Fruit fly (Drosophila melanogaster): ENCODE measurements around the gene CG10097.

Gene CG10097

dm6 chr3R:12422379-12422975 is 26.7 kb upstream of the CG10097 start, which contains the start of the genes Scgbeta and CG17202 (continued):
- TF ChIP-seq CG7963 (GFP tag; IDR thresholded peaks at IDR 0.05; ENCODE audit: partially characterized antibody) (no peak), Awh (GFP tag; IDR thresholded peaks at IDR 0.05) (no peak), hth (optimal IDR thresholded peaks at IDR 0.05) (no peak), Deaf1 (tag; optimal IDR thresholded peaks at IDR 0.05) (no peak), BtbVII (GFP tag; optimal IDR thresholded peaks at IDR 0.05) (no peak), MESR4 (GFP tag; optimal IDR thresholded peaks at IDR 0.05) (peak; percentile 75), nmo (GFP tag; optimal IDR thresholded peaks at IDR 0.05) (peak; percentile 39), CG12769 (tag; optimal IDR thresholded peaks at IDR 0.05) (no peak), gro (GFP tag; optimal IDR thresholded peaks at IDR 0.05) (peak; percentile 42), CG6791 (GFP tag; IDR thresholded peaks at IDR 0.05; ENCODE audit: partially characterized antibody) (no peak), HLH54F (GFP tag; optimal IDR thresholded peaks at IDR 0.05) (no peak), pita (GFP tag; optimal IDR thresholded peaks at IDR 0.05) (no peak), stwl (tag; optimal IDR thresholded peaks at IDR 0.05) (peak; percentile 41), Fer2 (tag; optimal IDR thresholded peaks at IDR 0.05) (no peak), Opbp (GFP tag; IDR thresholded peaks at IDR 0.05; ENCODE audit: partially characterized antibody) (0 out of 3 replicates have a peak, but pooled peaks have one; percentile 22), gsb (GFP tag; IDR thresholded peaks at IDR 0.05) (no peak), CG6689 (GFP tag; IDR thresholded peaks at IDR 0.05) (no peak), Hsf (GFP tag; optimal IDR thresholded peaks at IDR 0.05) (peak; percentile 17), Dek (tag; optimal IDR thresholded peaks at IDR 0.05) (peak; percentile 32), CG11093 (GFP tag; IDR thresholded peaks at IDR 0.05) (no peak), Bteb2 (GFP tag; optimal IDR thresholded peaks at IDR 0.05) (peak; percentile 7), CG12391 (tag; optimal IDR thresholded peaks at IDR 0.05) (peak; percentile 60), CG42726 (GFP tag; IDR thresholded peaks at IDR 0.05; ENCODE audit: partially characterized antibody) (no peak), CG12236 (GFP tag; optimal IDR thresholded peaks at IDR 0.05) (no peak), Atf6 (GFP tag; IDR thresholded peaks at IDR 0.05) (no peak), CG15696 (tag; optimal IDR thresholded peaks at IDR 0.05) (no peak), Oli (tag; optimal IDR thresholded peaks at IDR 0.05) (no peak), CG17361 (GFP tag; IDR thresholded peaks at IDR 0.05) (no peak), CG4360 (GFP tag; IDR thresholded peaks at IDR 0.05) (no peak), CG13775 (GFP tag; optimal IDR thresholded peaks at IDR 0.05) (no peak), wdn (GFP tag; IDR thresholded peaks at IDR 0.05) (no peak), danr (GFP tag; IDR thresholded peaks at IDR 0.05) (no peak), CG10321 (GFP tag; IDR thresholded peaks at IDR 0.05) (no peak), Bgb (GFP tag; IDR thresholded peaks at IDR 0.05; ENCODE audit: partially characterized antibody) (peak; percentile 33; the same call in 1 of the 2 replicates), Camta (GFP tag; optimal IDR thresholded peaks at IDR 0.05) (no peak), CHES-1-like (GFP tag; optimal IDR thresholded peaks at IDR 0.05) (peak; percentile 21), CG9797 (GFP tag; optimal IDR thresholded peaks at IDR 0.05) (peak; percentile 79), nerfin-2 (GFP tag; IDR thresholded peaks at IDR 0.05; ENCODE audit: partially characterized antibody) (no peak), ase (GFP tag; IDR thresholded peaks at IDR 0.05) (0 out of 3 replicates have a peak, but pooled peaks have one; percentile 5), CG12744 (GFP tag; optimal IDR thresholded peaks at IDR 0.05) (peak; percentile 32), peb (GFP tag; IDR thresholded peaks at IDR 0.05) (no peak), bigmax (GFP tag; optimal IDR thresholded peaks at IDR 0.05) (no peak), CG3407 (GFP tag; optimal IDR thresholded peaks at IDR 0.05) (no peak), nerfin-1 (tag; optimal IDR thresholded peaks at IDR 0.05) (no peak), Sin3A (optimal IDR thresholded peaks at IDR 0.05) (peak; percentile 59), Fer1 (GFP tag; optimal IDR thresholded peaks at IDR 0.05) (peak; percentile 10), pan (optimal IDR thresholded peaks at IDR 0.05) (no peak), pan (GFP tag; optimal IDR thresholded peaks at IDR 0.05 in 1 of 2, IDR thresholded peaks at IDR 0.05 in 1 of 2) (no peak), p53 (GFP tag; optimal IDR thresholded peaks at IDR 0.05) (no peak), CG10979 (tag; optimal IDR thresholded peaks at IDR 0.05) (no peak), CG13624 (GFP tag; optimal IDR thresholded peaks at IDR 0.05) (peak; percentile 30)
